Worm (Caenorhabditis elegans): Measurements from ENCODE around the gene mfn-1.

DNA sequence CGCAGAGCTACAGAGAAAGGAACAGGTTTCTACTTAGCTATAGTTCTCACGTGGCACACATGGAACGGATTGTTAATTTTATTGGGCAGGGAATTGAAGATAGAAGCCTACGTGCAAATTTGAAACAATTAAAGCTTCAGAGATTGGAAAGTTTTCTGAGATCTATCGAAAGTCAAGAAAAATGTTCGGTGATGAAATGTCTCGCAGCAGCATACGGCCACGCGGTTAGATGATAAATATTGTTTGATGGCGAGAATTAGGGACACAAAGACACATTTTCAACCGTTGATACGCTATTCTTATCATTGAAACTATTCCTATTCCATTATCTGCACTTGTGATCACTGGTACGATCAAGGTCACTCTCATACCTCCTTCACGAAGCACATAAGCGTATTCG lies 726 bp upstream of the mfn-1 start:
- TF ChIP-seq ceh-22 (tag; optimal IDR thresholded peaks at IDR 0.05) (no peak), ama-1 (optimal IDR thresholded peaks at IDR 0.05) (no peak)

Data from whole organism, late embryonic.